Worm (Caenorhabditis elegans): Measurements from ENCODE around the gene pqn-80.

Gene pqn-80

ce11 chrIII:12608989-12609388, 17.4 kb upstream of the pqn-80 start, which contains the start of gene Y111B2A.12:
Gene Y111B2A.12 (plus strand): TSS chrIII:12609289.
- TF ChIP-seq ztf-26 (tag; optimal IDR thresholded peaks at IDR 0.05) (no peak), nfyb-1 (GFP tag; IDR thresholded peaks at IDR 0.05) (no peak), ztf-18 (tag; optimal IDR thresholded peaks at IDR 0.05) (no peak), hsf-1 (GFP tag; IDR thresholded peaks at IDR 0.05) (no peak), lin-26 (GFP tag; IDR thresholded peaks at IDR 0.05) (no peak), ceh-27 (GFP tag; optimal IDR thresholded peaks at IDR 0.05) (no peak), tbx-9 (tag; optimal IDR thresholded peaks at IDR 0.05; ENCODE audit: borderline replicate concordance) (no peak), K11D2.4 (GFP tag; IDR thresholded peaks at IDR 0.05) (no peak), B0336.3 (GFP tag; IDR thresholded peaks at IDR 0.05) (no peak), K12H6.12 (tag; optimal IDR thresholded peaks at IDR 0.05) (no peak), F23B12.7 (tag; optimal IDR thresholded peaks at IDR 0.05; ENCODE audit: insufficient read depth) (no peak), ceh-79 (tag; optimal IDR thresholded peaks at IDR 0.05) (no peak), tbp1 (GFP tag; optimal IDR thresholded peaks at IDR 0.05) (no peak), ztf-6 (GFP tag; IDR thresholded peaks at IDR 0.05) (no peak), B0261.1 (tag; optimal IDR thresholded peaks at IDR 0.05) (no peak), snpc-1.1 (tag; optimal IDR thresholded peaks at IDR 0.05; ENCODE audit: insufficient read depth) (no peak), C17E4.6 (GFP tag; IDR thresholded peaks at IDR 0.05) (no peak), F49E8.2 (tag; optimal IDR thresholded peaks at IDR 0.05; ENCODE audit: insufficient read depth) (no peak), hmg-20 (GFP tag; IDR thresholded peaks at IDR 0.05) (no peak)

- TF ChIP-seq pbrm-1 (GFP tag; IDR thresholded peaks at IDR 0.05): no peak
- 0 out of 2 replicates have a peak, but pooled peaks have one; percentile 42 for TF ChIP-seq Y56A3A.18 (GFP tag; IDR thresholded peaks at IDR 0.05)
- peak; percentile 12; the same call in 1 of the 2 replicates for TF ChIP-seq dox-1 (GFP tag; IDR thresholded peaks at IDR 0.05)
These were observed 17.0 kb upstream of the pqn-80 start for ce11 chrIII:12609410-12609809.

- TF ChIP-seq zim-3 (tag; optimal IDR thresholded peaks at IDR 0.05): no peak
- no peak for TF ChIP-seq Y67H2A.10 (GFP tag; conservative IDR thresholded peaks at IDR 0.05)
- no peak for TF ChIP-seq snpc-1.3 (tag; optimal IDR thresholded peaks at IDR 0.05; ENCODE audit: insufficient read depth)
- TF ChIP-seq hlh-26 (GFP tag; conservative IDR thresholded peaks at IDR 0.05): no peak
- TF ChIP-seq F57A8.1 (GFP tag; optimal IDR thresholded peaks at IDR 0.05): no peak
- TF ChIP-seq F33H1.4 (GFP tag; IDR thresholded peaks at IDR 0.05): no peak
- no peak for TF ChIP-seq zfh-2 (GFP tag; conservative IDR thresholded peaks at IDR 0.05)
- TF ChIP-seq nhr-27 (tag; optimal IDR thresholded peaks at IDR 0.05): no peak
- no peak for TF ChIP-seq atf-7 (tag; optimal IDR thresholded peaks at IDR 0.05)
These were observed 15.0 kb upstream of the pqn-80 start for ce11 chrIII:12611414-12611813.

ce11 chrIII:12612519-12612935, 13.8 kb upstream of the pqn-80 start:
- TF ChIP-seq madf-6 (GFP tag; IDR thresholded peaks at IDR 0.05): no peak
- no peak for TF ChIP-seq sea-2 (GFP tag; IDR thresholded peaks at IDR 0.05)
- TF ChIP-seq mel-28 (tag; optimal IDR thresholded peaks at IDR 0.05; ENCODE audit: borderline replicate concordance): no peak
- TF ChIP-seq unc-62 (GFP tag; optimal IDR thresholded peaks at IDR 0.05): peak; percentile 96
- no peak for TF ChIP-seq ceh-58 (GFP tag; IDR thresholded peaks at IDR 0.05)
- TF ChIP-seq egl-18 (GFP tag; IDR thresholded peaks at IDR 0.05): peak; percentile 80
- no peak for TF ChIP-seq nhr-120 (GFP tag; IDR thresholded peaks at IDR 0.05)
- peak; percentile 27; the same call in 1 of the 2 replicates for TF ChIP-seq C17E4.6 (GFP tag; IDR thresholded peaks at IDR 0.05)
- no peak for TF ChIP-seq ztf-28 (GFP tag; IDR thresholded peaks at IDR 0.05)
- TF ChIP-seq F33H1.4 (GFP tag; IDR thresholded peaks at IDR 0.05): no peak; the same call in 1 of the 2 replicates
- TF ChIP-seq F37B4.10 (GFP tag; IDR thresholded peaks at IDR 0.05): no peak
- peak; percentile 97 for TF ChIP-seq nfyb-1 (GFP tag; IDR thresholded peaks at IDR 0.05)
- no peak for TF ChIP-seq snpc-3.4 (tag; optimal IDR thresholded peaks at IDR 0.05)
- TF ChIP-seq mxl-1 (tag; optimal IDR thresholded peaks at IDR 0.05): no peak
- no peak for TF ChIP-seq xnd-1 (tag; optimal IDR thresholded peaks at IDR 0.05)
- TF ChIP-seq K11D2.4 (GFP tag; IDR thresholded peaks at IDR 0.05): peak; percentile 95
- TF ChIP-seq tbp1 (GFP tag; optimal IDR thresholded peaks at IDR 0.05): peak; percentile 73
- TF ChIP-seq ceh-79 (tag; optimal IDR thresholded peaks at IDR 0.05): no peak
- peak; percentile 98 for TF ChIP-seq chd-7 (tag; optimal IDR thresholded peaks at IDR 0.05)
- no peak for TF ChIP-seq F49E8.2 (tag; optimal IDR thresholded peaks at IDR 0.05; ENCODE audit: insufficient read depth)

All from whole organism, young adult.